Worm (Caenorhabditis elegans) whole organism, mixed stage, embryonic: ENCODE measurements around the gene ZC455.1.

ENCODE experiments used
- ceh-39 ChIP-seq: fragments of 150-350 bp; optimal IDR thresholded peaks from 2 replicates; lab custom pipeline; 2014; ENCODE audit warnings: missing biosample characterization, missing genetic modification characterization
- ceh-83 ChIP-seq: fragments of 200-800 bp; sonication (Bioruptor generic); optimal IDR thresholded peaks from 2 replicates; lab custom pipeline; 2018; ENCODE audit warnings: mild to moderate bottlenecking, missing genetic modification characterization, missing compliant biosample characterization
- ces-1 ChIP-seq: fragments of 150-350 bp; optimal IDR thresholded peaks from 2 replicates; lab custom pipeline; 2014; ENCODE audit warnings: missing biosample characterization, missing genetic modification reagents, missing genetic modification characterization
- elt-1 ChIP-seq: sonication (generic microtip); optimal IDR thresholded peaks from 2 replicates; lab custom pipeline; 2017; ENCODE audit warnings: missing genetic modification characterization, mild to moderate bottlenecking, missing compliant biosample characterization, antibody characterized with exemption, moderate library complexity, borderline replicate concordance; ENCODE audit not compliant: insufficient read depth
- lin-13 ChIP-seq: fragments of 150-350 bp; optimal IDR thresholded peaks from 2 replicates; lab custom pipeline; 2014; ENCODE audit warnings: missing biosample characterization, missing genetic modification characterization
- nhr-28 ChIP-seq: fragments of 150-350 bp; optimal IDR thresholded peaks from 2 replicates; lab custom pipeline; 2014; ENCODE audit warnings: missing biosample characterization, missing genetic modification characterization
- pha-4 ChIP-seq: fragments of 150-350 bp; optimal IDR thresholded peaks from 2 replicates; lab custom pipeline; 2018; ENCODE audit warnings: missing biosample characterization, missing genetic modification reagents, missing genetic modification characterization
- snpc-4 ChIP-seq: fragments of 150-350 bp; optimal IDR thresholded peaks from 2 replicates; lab custom pipeline; 2014; ENCODE audit warnings: missing biosample characterization, missing genetic modification characterization
- tbx-8 ChIP-seq: fragments of 200-800 bp; sonication (Bioruptor generic); optimal IDR thresholded peaks from 2 replicates; lab custom pipeline; 2018; ENCODE audit warnings: mild to moderate bottlenecking, missing genetic modification characterization, moderate library complexity, missing compliant biosample characterization
- unc-39 ChIP-seq: fragments of 150-350 bp; optimal IDR thresholded peaks from 2 replicates; lab custom pipeline; 2014; ENCODE audit warnings: missing biosample characterization, missing genetic modification characterization
- unc-62 ChIP-seq: fragments of 150-350 bp; optimal IDR thresholded peaks from 2 replicates; lab custom pipeline; 2014; ENCODE audit warnings: missing biosample characterization, missing genetic modification reagents, missing genetic modification characterization
- zip-8 ChIP-seq: fragments of 150-350 bp; optimal IDR thresholded peaks from 2 replicates; lab custom pipeline; 2014; ENCODE audit warnings: missing biosample characterization, missing genetic modification characterization
- ztf-11 ChIP-seq: fragments of 150-350 bp; optimal IDR thresholded peaks from 2 replicates; lab custom pipeline; 2014; ENCODE audit warnings: missing biosample characterization, missing genetic modification characterization

DNA sequence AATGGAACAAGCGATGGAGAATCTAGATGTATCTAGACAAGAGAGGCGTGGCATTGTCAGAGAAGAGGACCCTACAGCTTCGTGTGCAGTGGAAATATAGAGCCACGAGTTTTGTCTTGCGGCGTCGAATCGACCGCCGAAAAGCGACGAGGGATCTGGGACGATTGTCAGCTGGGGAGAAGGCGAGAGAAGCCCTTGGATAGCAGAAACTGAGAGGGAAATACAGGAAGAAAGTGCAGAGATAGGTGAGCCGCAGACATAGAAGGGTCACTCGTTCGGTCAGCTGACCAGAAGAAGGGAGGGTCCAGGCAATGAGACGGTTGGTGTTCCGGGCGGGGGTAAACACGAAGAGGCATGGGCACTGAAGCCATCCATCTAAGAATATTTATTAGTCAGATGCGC lies 41.2 kb downstream of the ZC455.1 start:
- peak; percentile 55 for TF ChIP-seq unc-62 (GFP tag; lab: Kevin White, UChicago)
- TF ChIP-seq ztf-11 (tag; lab: Kevin White, UChicago), result peak; percentile 13
- no peak for TF ChIP-seq snpc-4 (tag; lab: Kevin White, UChicago)
- TF ChIP-seq unc-39 (tag; lab: Kevin White, UChicago), result no peak
- TF ChIP-seq pha-4 (tag; lab: Kevin White, UChicago), result peak; percentile 69
- no peak for TF ChIP-seq zip-8 (tag; lab: Kevin White, UChicago)
- no peak for TF ChIP-seq tbx-8 (GFP tag; lab: Kevin White, UChicago)
- TF ChIP-seq ceh-83, result no peak
- no peak for TF ChIP-seq nhr-28
- TF ChIP-seq ceh-39 (tag; lab: Kevin White, UChicago), result no peak
- peak; percentile 39 for TF ChIP-seq ces-1 (GFP tag; lab: Kevin White, UChicago)
- no peak for TF ChIP-seq elt-1
- no peak for TF ChIP-seq lin-13 (tag; lab: Kevin White, UChicago)
